Worm (Caenorhabditis elegans) whole organism, L1 larva: ENCODE data around the gene jnk-1.

Experiments
- C04F5.9 ChIP-seq: sonication (generic microtip); optimal IDR thresholded peaks from 2 replicates; lab custom pipeline; 2016; ENCODE audit warnings: missing genetic modification characterization, missing compliant biosample characterization
- C16A3.4 ChIP-seq: fragments of 150-350 bp; optimal IDR thresholded peaks from 2 replicates; lab custom pipeline; 2014; ENCODE audit warnings: missing biosample characterization, missing genetic modification characterization
- F16B12.6 ChIP-seq: fragments of 150-350 bp; optimal IDR thresholded peaks from 2 replicates; lab custom pipeline; 2014; ENCODE audit warnings: missing biosample characterization, missing genetic modification characterization
- alr-1 ChIP-seq: fragments of 200-800 bp; sonication (Bioruptor generic); optimal IDR thresholded peaks from 2 replicates; lab custom pipeline; 2018; ENCODE audit warnings: borderline replicate concordance, mild to moderate bottlenecking, missing genetic modification characterization, missing compliant biosample characterization
- aly-2 ChIP-seq: fragments of 150-350 bp; optimal IDR thresholded peaks from 2 replicates; lab custom pipeline; 2014; ENCODE audit warnings: missing biosample characterization, missing genetic modification characterization
- ama-1 ChIP-seq: fragments of 150-350 bp; optimal IDR thresholded peaks from 2 replicates; lab custom pipeline; 2014
- blmp-1 ChIP-seq: fragments of 150-350 bp; optimal IDR thresholded peaks from 2 replicates; lab custom pipeline; 2014; ENCODE audit warnings: missing biosample characterization, missing genetic modification characterization
- ceh-63 ChIP-seq: fragments of 200-800 bp; sonication (Bioruptor generic); optimal IDR thresholded peaks from 2 replicates; lab custom pipeline; 2018; ENCODE audit warnings: mild to moderate bottlenecking, missing genetic modification characterization, missing compliant biosample characterization
- ceh-82 ChIP-seq, 3 experiments: fragments of 150-350 bp in 1 of 3; sonication (generic microtip) in 2 of 3; optimal IDR thresholded peaks; 2 replicates each; lab custom pipeline; 2014 to 2017; ENCODE audit warnings: missing biosample characterization in 3 of 3, missing genetic modification characterization in 3 of 3
- ces-1 ChIP-seq: fragments of 150-350 bp; optimal IDR thresholded peaks from 2 replicates; lab custom pipeline; 2014; ENCODE audit warnings: missing biosample characterization, missing genetic modification reagents, missing genetic modification characterization
- dpl-1 ChIP-seq, 3 experiments: fragments of 150-350 bp in 2 of 3; sonication (generic microtip) in 1 of 3; optimal IDR thresholded peaks; 2 replicates each; lab custom pipeline; 2014 to 2017; ENCODE audit warnings: missing biosample characterization in 3 of 3, missing genetic modification characterization in 3 of 3, missing genetic modification reagents in 3 of 3
- egl-13 ChIP-seq: sonication (generic microtip); optimal IDR thresholded peaks from 2 replicates; lab custom pipeline; 2016; ENCODE audit warnings: missing genotype, missing genetic modification reagents, missing genetic modification characterization, missing compliant biosample characterization
- egl-27 ChIP-seq, 2 experiments: fragments of 150-350 bp in 1 of 2; sonication (generic microtip); optimal IDR thresholded peaks; 3 replicates each; lab custom pipeline; 2017 to 2018; ENCODE audit warnings: missing biosample characterization in 2 of 2, missing genetic modification characterization in 2 of 2, missing genetic modification reagents in 2 of 2
- elt-2 ChIP-seq: sonication (generic microtip); optimal IDR thresholded peaks from 2 replicates; lab custom pipeline; 2016; ENCODE audit warnings: missing genetic modification characterization, mild to moderate bottlenecking, inconsistent platforms, missing compliant biosample characterization, missing genetic modification reagents
- fkh-10 ChIP-seq: sonication (generic microtip); optimal IDR thresholded peaks from 2 replicates; lab custom pipeline; 2017; ENCODE audit warnings: missing biosample characterization, missing genetic modification reagents, missing genetic modification characterization
- fkh-8 ChIP-seq: sonication (generic microtip); optimal IDR thresholded peaks from 2 replicates; lab custom pipeline; 2016; ENCODE audit warnings: mild to moderate bottlenecking, missing genetic modification characterization, missing compliant biosample characterization
- hlh-17 ChIP-seq: fragments of 200-800 bp; sonication (Bioruptor generic); optimal IDR thresholded peaks from 2 replicates; lab custom pipeline; 2018; ENCODE audit warnings: missing genetic modification characterization, mild to moderate bottlenecking, missing compliant biosample characterization, moderate library complexity, borderline replicate concordance
- lin-13 ChIP-seq: fragments of 150-350 bp; optimal IDR thresholded peaks from 2 replicates; lab custom pipeline; 2014; ENCODE audit warnings: missing biosample characterization, missing genetic modification reagents, missing genetic modification characterization
- lin-15B ChIP-seq: fragments of 150-350 bp; sonication (generic microtip); optimal IDR thresholded peaks from 3 replicates; lab custom pipeline; 2014; ENCODE audit warnings: missing biosample characterization, missing genetic modification characterization
- lin-39 ChIP-seq: fragments of 150-350 bp; optimal IDR thresholded peaks from 2 replicates; lab custom pipeline; 2014; ENCODE audit warnings: missing biosample characterization, missing genetic modification reagents, missing genetic modification characterization
- lsy-2 ChIP-seq, 2 experiments: fragments of 150-350 bp; optimal IDR thresholded peaks; 2 replicates each; lab custom pipeline; 2014; ENCODE audit warnings: missing biosample characterization in 2 of 2, missing genetic modification characterization in 2 of 2
- mdl-1 ChIP-seq, 2 experiments: fragments of 150-350 bp; optimal IDR thresholded peaks; 2 replicates each; lab custom pipeline; 2014 to 2017; ENCODE audit warnings: missing biosample characterization in 2 of 2, missing genetic modification characterization in 2 of 2, inconsistent platforms in 1 of 2
- mep-1 ChIP-seq: fragments of 150-350 bp; optimal IDR thresholded peaks from 2 replicates; lab custom pipeline; 2014; ENCODE audit warnings: missing biosample characterization, missing genetic modification characterization
- nhr-19 ChIP-seq: fragments of 200-800 bp; sonication (Bioruptor generic); conservative IDR thresholded peaks from 2 replicates; pipeline ENCODE4 v1.3.6; 2022; ENCODE audit warnings: missing genetic modification characterization, missing compliant biosample characterization
- nhr-28 ChIP-seq: fragments of 150-350 bp; optimal IDR thresholded peaks from 2 replicates; lab custom pipeline; 2014; ENCODE audit warnings: missing biosample characterization, missing genetic modification characterization
- nhr-47 ChIP-seq: sonication (generic microtip); optimal IDR thresholded peaks from 2 replicates; lab custom pipeline; 2016; ENCODE audit warnings: mild to moderate bottlenecking, missing genetic modification characterization, moderate library complexity, missing compliant biosample characterization
- nhr-76 ChIP-seq: sonication (generic microtip); optimal IDR thresholded peaks from 2 replicates; lab custom pipeline; 2017; ENCODE audit warnings: missing biosample characterization, missing genetic modification characterization
- nhr-77 ChIP-seq: fragments of 150-350 bp; optimal IDR thresholded peaks from 2 replicates; lab custom pipeline; 2014; ENCODE audit warnings: missing biosample characterization, missing genetic modification characterization
- nhr-84 ChIP-seq: sonication (generic microtip); optimal IDR thresholded peaks from 2 replicates; lab custom pipeline; 2017; ENCODE audit warnings: missing biosample characterization, missing genetic modification characterization
- nhr-85 ChIP-seq: sonication (generic microtip); peaks from one replicate; lab custom pipeline; 2016; ENCODE audit warnings: missing genetic modification characterization, inconsistent platforms, missing compliant biosample characterization
- pag-3 ChIP-seq: sonication (generic microtip); optimal IDR thresholded peaks from 2 replicates; lab custom pipeline; 2017; ENCODE audit warnings: missing genetic modification characterization, mild to moderate bottlenecking, missing compliant biosample characterization, antibody characterized with exemption, borderline replicate concordance; ENCODE audit not compliant: insufficient read depth
- pax-3 ChIP-seq: fragments of 200-800 bp; sonication (Bioruptor generic); optimal IDR thresholded peaks from 2 replicates; lab custom pipeline; 2018; ENCODE audit warnings: mild to moderate bottlenecking, missing genetic modification characterization, moderate library complexity, missing compliant biosample characterization
- rnt-1 ChIP-seq: sonication (generic microtip); optimal IDR thresholded peaks from 2 replicates; lab custom pipeline; 2016; ENCODE audit warnings: mild to moderate bottlenecking, missing genetic modification characterization, moderate library complexity, missing compliant biosample characterization
- skn-1 ChIP-seq: fragments of 150-350 bp; optimal IDR thresholded peaks from 2 replicates; lab custom pipeline; 2014; ENCODE audit warnings: missing biosample characterization, missing genetic modification characterization
- snpc-4 ChIP-seq: fragments of 150-350 bp; optimal IDR thresholded peaks from 2 replicates; lab custom pipeline; 2014; ENCODE audit warnings: missing biosample characterization, missing genetic modification characterization
- snu-23 ChIP-seq: sonication (generic microtip); optimal IDR thresholded peaks from 2 replicates; lab custom pipeline; 2016; ENCODE audit warnings: missing genetic modification characterization, missing compliant biosample characterization
- sox-4 ChIP-seq: sonication (generic microtip); optimal IDR thresholded peaks from 2 replicates; lab custom pipeline; 2016; ENCODE audit warnings: missing genetic modification characterization, missing compliant biosample characterization
- sup-37 ChIP-seq: fragments of 200-800 bp; sonication (Bioruptor generic); optimal IDR thresholded peaks from 2 replicates; lab custom pipeline; 2018; ENCODE audit warnings: mild to moderate bottlenecking, missing genetic modification characterization, missing compliant biosample characterization
- swsn-7 ChIP-seq: sonication (generic microtip); optimal IDR thresholded peaks from 2 replicates; lab custom pipeline; 2016; ENCODE audit warnings: missing genetic modification characterization, missing compliant biosample characterization
- tlp-1 ChIP-seq: fragments of 150-350 bp; optimal IDR thresholded peaks from 2 replicates; lab custom pipeline; 2014; ENCODE audit warnings: missing biosample characterization, missing genetic modification characterization
- unc-130 ChIP-seq: fragments of 150-350 bp; optimal IDR thresholded peaks from 2 replicates; lab custom pipeline; 2017; ENCODE audit warnings: missing biosample characterization, missing genetic modification characterization, inconsistent platforms
- unc-30 ChIP-seq: sonication (generic microtip); optimal IDR thresholded peaks from 2 replicates; lab custom pipeline; 2017; ENCODE audit warnings: missing biosample characterization, missing genetic modification characterization
- unc-86 ChIP-seq: sonication (generic microtip); optimal IDR thresholded peaks from 2 replicates; lab custom pipeline; 2016; ENCODE audit warnings: missing genetic modification characterization, missing compliant biosample characterization
- unc-98 ChIP-seq: fragments of 200-800 bp; sonication (Bioruptor generic); IDR thresholded peaks from 2 replicates; pipeline ENCODE4 v1.3.6; 2022; ENCODE audit warnings: missing genetic modification characterization, missing compliant biosample characterization
- zag-1 ChIP-seq: fragments of 150-350 bp; optimal IDR thresholded peaks from 2 replicates; lab custom pipeline; 2014; ENCODE audit warnings: missing biosample characterization, missing genetic modification characterization
- zip-4 ChIP-seq: fragments of 200-800 bp; sonication (Bioruptor generic); optimal IDR thresholded peaks from 2 replicates; lab custom pipeline; 2018; ENCODE audit warnings: mild to moderate bottlenecking, missing genetic modification characterization, moderate library complexity, missing compliant biosample characterization

jnk-1 gene

DNA sequence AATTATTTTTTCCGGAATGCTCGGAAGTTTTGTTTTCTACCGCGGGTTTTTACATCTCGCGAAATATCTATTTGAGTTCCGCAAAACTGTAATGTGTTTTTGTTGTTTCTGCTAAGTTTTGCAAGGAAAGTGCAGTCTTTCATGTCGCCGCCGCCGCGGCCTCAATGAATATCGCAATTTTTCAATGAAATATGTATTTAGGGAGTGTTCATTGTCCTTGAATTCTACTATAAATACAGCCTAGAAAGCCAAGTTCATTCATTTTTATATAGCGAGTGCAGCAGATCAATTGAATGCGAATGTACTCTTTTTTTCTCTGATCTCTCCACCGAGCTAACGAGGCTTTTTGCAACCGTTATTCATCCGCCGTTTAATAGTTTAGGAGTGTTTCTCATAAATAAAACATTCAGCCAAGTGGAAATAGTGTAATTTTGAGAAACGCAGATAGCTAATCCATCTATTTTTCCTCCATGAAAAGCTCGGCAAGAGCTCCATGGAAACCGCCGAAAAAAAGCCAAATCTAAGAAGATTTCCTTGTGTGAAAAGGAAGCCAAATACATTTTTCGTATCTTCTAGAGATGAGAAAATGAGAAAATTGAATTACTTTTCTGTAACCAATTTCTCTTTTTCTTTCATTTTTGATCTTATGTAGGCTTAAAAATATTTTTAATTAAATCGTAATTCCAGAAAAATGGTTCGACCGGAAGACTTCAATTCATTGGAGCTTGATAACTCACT is 44.4 kb upstream of the jnk-1 start, which contains the start of gene T22D1.3 (continued):
- no peak for TF ChIP-seq aly-2 (tag; lab: Kevin White, UChicago)
- TF ChIP-seq sox-4 (tag; lab: Kevin White, UChicago), result no peak
- TF ChIP-seq pag-3 (tag; lab: Kevin White, UChicago), result no peak
- no peak for TF ChIP-seq ceh-63 (GFP tag; lab: Kevin White, UChicago)
- no peak for TF ChIP-seq lin-15B
- TF ChIP-seq, all 84 proteins: peak for 4

DNA sequence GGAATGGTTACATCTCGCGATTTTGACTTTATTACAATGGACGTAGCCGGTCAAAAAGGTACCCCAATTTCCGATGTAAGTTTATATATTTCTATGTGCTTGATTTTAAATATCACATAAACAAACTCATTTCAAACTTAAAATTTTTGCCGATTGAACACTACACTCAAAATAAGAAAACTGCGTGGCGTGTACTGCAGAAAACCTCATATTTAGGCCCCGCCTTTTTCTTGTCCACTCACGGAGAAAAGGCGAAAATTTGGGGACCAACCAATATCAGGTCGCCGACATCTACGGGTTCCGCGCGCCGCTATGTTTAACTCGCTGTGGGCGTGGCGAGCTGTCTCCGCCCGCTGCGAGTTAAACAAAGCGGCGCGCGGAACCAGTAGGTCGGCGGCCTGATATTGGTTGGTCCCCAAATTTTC is 43.3 kb upstream of the jnk-1 start:
- peak; percentile 71 for TF ChIP-seq snpc-4 (tag; lab: Kevin White, UChicago)
- peak; percentile 8 for TF ChIP-seq nhr-47 (tag; lab: Kevin White, UChicago)
- peak; percentile 8 for TF ChIP-seq nhr-85 (tag; lab: Kevin White, UChicago)
- peak; percentile 52 for TF ChIP-seq nhr-19

DNA sequence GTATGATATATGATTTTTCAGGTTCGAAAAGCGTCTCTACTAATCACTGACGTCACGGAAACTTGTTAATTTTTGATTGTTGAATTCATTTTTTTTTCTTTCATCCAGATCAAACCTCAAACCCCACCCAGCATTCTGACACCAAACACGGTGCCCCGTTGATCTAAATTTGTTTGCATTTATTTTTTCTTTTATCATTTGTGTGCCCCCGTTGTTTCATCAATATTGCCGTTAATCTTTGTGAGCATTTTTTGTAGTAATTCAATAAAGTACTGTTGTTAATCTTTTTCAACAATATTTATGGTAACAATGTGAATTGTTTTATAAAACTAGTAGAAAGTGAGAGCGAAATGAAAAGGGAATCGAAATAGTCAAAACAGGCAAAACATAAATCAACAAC is 40.6 kb upstream of the jnk-1 start:
- TF ChIP-seq alr-1 (tag; lab: Kevin White, UChicago) (no peak), pax-3 (tag; lab: Kevin White, UChicago) (no peak), unc-30 (tag; lab: Kevin White, UChicago) (no peak), mdl-1 (tag; optimal IDR thresholded peaks at IDR 0.05; lab: Kevin White, UChicago) (no peak), ama-1 (lab: Kevin White, UChicago) (no peak), skn-1 (tag; lab: Kevin White, UChicago) (no peak), dpl-1 (GFP tag; optimal IDR thresholded peaks at IDR 0.05; lab: Kevin White, UChicago) (no peak), egl-13 (no peak), lsy-2 (tag; optimal IDR thresholded peaks at IDR 0.05; lab: Kevin White, UChicago) (no peak), ces-1 (no peak), zip-4 (GFP tag; lab: Kevin White, UChicago) (no peak), egl-27 (tag; optimal IDR thresholded peaks at IDR 0.05; lab: Kevin White, UChicago) (no peak), blmp-1 (tag; lab: Kevin White, UChicago) (no peak), fkh-8 (tag; lab: Kevin White, UChicago) (no peak), sup-37 (GFP tag; lab: Kevin White, UChicago) (no peak), unc-98 (GFP tag; lab: Robert Waterston, UW) (no peak)

DNA sequence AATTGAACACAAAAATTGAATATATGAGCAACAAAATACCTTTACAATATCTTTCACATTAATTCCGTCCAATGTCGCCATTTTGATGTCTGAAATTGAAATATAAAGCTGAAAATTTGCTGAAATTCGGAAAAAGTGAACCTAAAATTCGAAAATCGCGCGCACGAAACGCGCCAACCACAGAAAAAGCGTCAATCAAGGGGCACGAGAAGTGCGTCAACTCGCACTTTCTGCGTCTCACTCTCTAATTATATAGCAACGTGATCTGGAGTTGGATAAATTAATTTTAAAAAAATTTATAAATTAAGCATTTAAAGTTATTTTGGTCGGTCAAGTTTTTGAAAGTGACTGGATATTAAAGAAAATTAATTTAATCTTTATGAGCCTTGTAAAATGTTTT is 38.1 kb upstream of the jnk-1 start, which contains the start of gene ruvb-2:
Gene ruvb-2, minus strand, starts transcription at position 89 of the 400 bp plus-strand sequence.
- TF ChIP-seq ceh-82 (tag; optimal IDR thresholded peaks at IDR 0.05; lab: Kevin White, UChicago) (peak; percentile 77 to 92 (median 77)), lin-13 (GFP tag; lab: Kevin White, UChicago) (peak; percentile 87), tlp-1 (tag; lab: Kevin White, UChicago) (no peak), lin-39 (peak; percentile 93), unc-130 (tag; lab: Kevin White, UChicago) (peak; percentile 92), skn-1 (tag; lab: Kevin White, UChicago) (peak; percentile 93), swsn-7 (tag; lab: Kevin White, UChicago) (peak; percentile 90), snpc-4 (tag; lab: Kevin White, UChicago) (peak; percentile 92), C16A3.4 (tag; lab: Kevin White, UChicago) (peak; percentile 92), sup-37 (GFP tag; lab: Kevin White, UChicago) (peak; percentile 1), hlh-17 (GFP tag; lab: Kevin White, UChicago) (no peak), fkh-10 (GFP tag; lab: Kevin White, UChicago) (peak; percentile 37), C04F5.9 (tag; lab: Kevin White, UChicago) (peak; percentile 55), nhr-84 (tag; lab: Kevin White, UChicago) (no peak), unc-86 (tag; lab: Kevin White, UChicago) (peak; percentile 84), nhr-76 (tag; lab: Kevin White, UChicago) (no peak), mep-1 (tag; lab: Kevin White, UChicago) (peak; percentile 98), F16B12.6 (peak; percentile 69), ces-1 (no peak), elt-2 (tag; lab: Kevin White, UChicago) (peak; percentile 44), nhr-77 (peak; percentile 71), nhr-28 (tag; lab: Kevin White, UChicago) (no peak), fkh-8 (tag; lab: Kevin White, UChicago) (peak; percentile 88), mdl-1 (tag; optimal IDR thresholded peaks at IDR 0.05; lab: Kevin White, UChicago) (peak in 1 of 2 experiments; percentile 90), snu-23 (GFP tag; lab: Kevin White, UChicago) (peak; percentile 93), rnt-1 (tag; lab: Kevin White, UChicago) (peak; percentile 92), zag-1 (tag; lab: Kevin White, UChicago) (peak; percentile 23)
